Worm (Caenorhabditis elegans) whole organism, L1 larva: ENCODE measurements around the gene srz-37.

Source experiments
- ceh-8 ChIP-seq: fragments of 200-800 bp; sonication (Bioruptor generic); optimal IDR thresholded peaks from 2 replicates; lab custom pipeline; 2018; ENCODE audit warnings: mild to moderate bottlenecking, missing genetic modification characterization, moderate library complexity, missing compliant biosample characterization
- efl-1 ChIP-seq, 4 experiments: fragments of 150-350 bp; optimal IDR thresholded peaks in 3 of 4; peaks in 1 of 4; 1 replicate in 1 of 4; 2 replicates in 3 of 4; lab custom pipeline; 2014; ENCODE audit warnings: missing biosample characterization in 2 of 4, missing genetic modification characterization in 2 of 4, missing genetic modification reagents in 2 of 4
- egl-13 ChIP-seq: sonication (generic microtip); optimal IDR thresholded peaks from 2 replicates; lab custom pipeline; 2016; ENCODE audit warnings: missing genotype, missing genetic modification reagents, missing genetic modification characterization, missing compliant biosample characterization
- elt-3 ChIP-seq, 6 experiments: fragments of 150-350 bp in 1 of 6; sonication (generic microtip); optimal IDR thresholded peaks; 2 replicates each; lab custom pipeline; 2017 to 2018; ENCODE audit warnings: missing biosample characterization in 6 of 6, missing genetic modification characterization in 6 of 6, inconsistent platforms in 1 of 6
- hlh-17 ChIP-seq: fragments of 200-800 bp; sonication (Bioruptor generic); optimal IDR thresholded peaks from 2 replicates; lab custom pipeline; 2018; ENCODE audit warnings: missing genetic modification characterization, mild to moderate bottlenecking, missing compliant biosample characterization, moderate library complexity, borderline replicate concordance
- nhr-28 ChIP-seq: fragments of 150-350 bp; optimal IDR thresholded peaks from 2 replicates; lab custom pipeline; 2014; ENCODE audit warnings: missing biosample characterization, missing genetic modification characterization
- nhr-90 ChIP-seq: sonication (generic microtip); optimal IDR thresholded peaks from 2 replicates; lab custom pipeline; 2016; ENCODE audit warnings: mild to moderate bottlenecking, missing genetic modification characterization, missing compliant biosample characterization; ENCODE audit not compliant: poor library complexity
- pqm-1 ChIP-seq: sonication (generic microtip); optimal IDR thresholded peaks from 3 replicates; lab custom pipeline; 2017; ENCODE audit warnings: missing biosample characterization, missing genetic modification characterization
- sup-37 ChIP-seq: fragments of 200-800 bp; sonication (Bioruptor generic); optimal IDR thresholded peaks from 2 replicates; lab custom pipeline; 2018; ENCODE audit warnings: mild to moderate bottlenecking, missing genetic modification characterization, missing compliant biosample characterization
- unc-30 ChIP-seq: sonication (generic microtip); optimal IDR thresholded peaks from 2 replicates; lab custom pipeline; 2017; ENCODE audit warnings: missing biosample characterization, missing genetic modification characterization
- zag-1 ChIP-seq: fragments of 150-350 bp; optimal IDR thresholded peaks from 2 replicates; lab custom pipeline; 2014; ENCODE audit warnings: missing biosample characterization, missing genetic modification characterization

DNA sequence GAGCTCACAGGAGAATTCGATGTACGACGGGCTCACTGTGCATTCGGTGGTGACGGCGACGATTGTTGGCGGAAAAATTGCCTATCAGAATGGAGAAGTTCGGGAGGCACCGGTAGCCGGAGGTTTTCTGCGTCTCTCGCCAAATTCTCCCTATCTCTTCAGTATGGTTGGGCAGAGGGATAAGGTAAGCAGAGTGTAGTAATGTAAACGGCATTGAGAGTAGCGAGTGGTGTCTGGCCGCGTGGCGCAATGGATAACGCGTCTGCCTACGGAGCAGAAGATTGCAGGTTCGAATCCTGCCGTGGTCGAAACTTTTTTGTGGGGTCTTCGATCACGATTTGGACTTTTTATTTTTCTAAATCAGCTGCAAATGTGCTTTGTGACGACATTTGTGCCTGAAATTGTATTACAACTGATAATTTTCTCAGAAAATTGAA lies 42.9 kb upstream of the srz-37 start:
- TF ChIP-seq unc-30 (tag; lab: Kevin White, UChicago) (no peak), hlh-17 (GFP tag; lab: Kevin White, UChicago) (no peak), elt-3 (tag; optimal IDR thresholded peaks at IDR 0.05; lab: Kevin White, UChicago) (no peak), ceh-8 (peak; percentile 41), zag-1 (tag; lab: Kevin White, UChicago) (no peak), sup-37 (GFP tag; lab: Kevin White, UChicago) (no peak), efl-1 (optimal IDR thresholded peaks at IDR 0.05; lab: Kevin White, UChicago) (peak; percentile 32 to 49), efl-1 (GFP tag; optimal IDR thresholded peaks at IDR 0.05 in 1 of 2; lab: Kevin White, UChicago) (peak; percentile 37 to 92), nhr-28 (tag; lab: Kevin White, UChicago) (no peak), egl-13 (tag; lab: Kevin White, UChicago) (no peak), nhr-90 (tag; lab: Kevin White, UChicago) (peak; percentile 72), pqm-1 (no peak)
